Worm (Caenorhabditis elegans) whole organism, L4/young adult: ENCODE results near the gene Y62F5A.9.

Experiments
- dao-5 ChIP-seq: sonication (generic microtip); optimal IDR thresholded peaks from 2 replicates; lab custom pipeline; 2016; ENCODE audit warnings: missing genotype, missing genetic modification characterization, moderate library complexity, missing compliant biosample characterization
- him-1 ChIP-seq: sonication (generic microtip); optimal IDR thresholded peaks from 2 replicates; lab custom pipeline; 2016; ENCODE audit warnings: missing genotype, missing genetic modification reagents, missing genetic modification characterization, missing compliant biosample characterization

ce11 chrII:11556338-11556737 lies 17.7 kb upstream of the Y62F5A.9 start, which contains the start of gene F54D5.17:
- TF ChIP-seq him-1 (tag; lab: Kevin White, UChicago) (no peak), dao-5 (tag; lab: Kevin White, UChicago) (no peak)
